Fruit fly (Drosophila melanogaster) whole organism, embryonic: Measurements from ENCODE around the gene pck.
A peak's percentile ranks its signal among the peaks of the same experiment; 100 is the strongest.

Experiments used
- B-H1 ChIP-seq: fragments of 200-800 bp; sonication (Bioruptor generic); IDR thresholded peaks from 3 replicates; pipeline ENCODE4 v1.3.6; 2022; ENCODE audit warnings: missing biosample characterization, missing genetic modification characterization
- Bgb ChIP-seq: fragments of 200-800 bp; sonication (Bioruptor generic); IDR thresholded peaks from 2 replicates; pipeline ENCODE4 v1.3.6; 2022; ENCODE audit warnings: missing biosample characterization, missing genetic modification characterization; ENCODE audit not compliant: partially characterized antibody
- CG10366 ChIP-seq: fragments of 200-800 bp; sonication (Bioruptor generic); IDR thresholded peaks from 2 replicates; pipeline ENCODE4 v1.3.6; 2022; ENCODE audit warnings: missing biosample characterization, missing genetic modification characterization
- CG10565 ChIP-seq: fragments of 200-800 bp; sonication (Bioruptor generic); optimal IDR thresholded peaks from 3 replicates; lab custom pipeline; 2016; ENCODE audit warnings: missing biosample characterization, mild to moderate bottlenecking, missing genetic modification characterization
- CG11093 ChIP-seq: fragments of 200-800 bp; sonication (Bioruptor generic); IDR thresholded peaks from 3 replicates; pipeline ENCODE4 v1.3.6; 2022; ENCODE audit warnings: missing biosample characterization, missing genetic modification characterization
- CG11504 ChIP-seq: fragments of 200-800 bp; sonication (Bioruptor generic); optimal IDR thresholded peaks from 3 replicates; lab custom pipeline; 2019; ENCODE audit warnings: missing biosample characterization, mild to moderate bottlenecking, missing genetic modification characterization, moderate library complexity
- CG11695 ChIP-seq: fragments of 200-800 bp; sonication (Bioruptor generic); IDR thresholded peaks from 3 replicates; pipeline ENCODE4 v1.3.6; 2022; ENCODE audit warnings: missing biosample characterization, missing genetic modification characterization
- CG14860 ChIP-seq: fragments of 200-800 bp; sonication (Bioruptor generic); IDR thresholded peaks from 3 replicates; pipeline ENCODE4 v1.3.6; 2022; ENCODE audit warnings: missing biosample characterization, missing genetic modification characterization; ENCODE audit not compliant: partially characterized antibody
- CG15514 ChIP-seq: fragments of 200-800 bp; sonication (Bioruptor generic); optimal IDR thresholded peaks from 3 replicates; lab custom pipeline; 2017; ENCODE audit warnings: missing biosample characterization, missing genetic modification characterization, mild to moderate bottlenecking, moderate library complexity, missing genetic modification reagents
- CG15696 ChIP-seq: fragments of 200-800 bp; sonication (Bioruptor generic); optimal IDR thresholded peaks from 2 replicates; lab custom pipeline; 2019; ENCODE audit warnings: missing biosample characterization, mild to moderate bottlenecking, missing genetic modification characterization, moderate library complexity
- CG17829 ChIP-seq: fragments of 200-800 bp; optimal IDR thresholded peaks from 2 replicates; lab custom pipeline; 2019; ENCODE audit warnings: missing biosample characterization, mild to moderate bottlenecking, missing genetic modification characterization, moderate library complexity
- CG1832 ChIP-seq: fragments of 200-800 bp; sonication (Bioruptor generic); optimal IDR thresholded peaks from 2 replicates; lab custom pipeline; 2017; ENCODE audit warnings: missing biosample characterization, mild to moderate bottlenecking, missing genetic modification characterization, inconsistent platforms
- CG2129 ChIP-seq: fragments of 200-800 bp; sonication (Bioruptor generic); IDR thresholded peaks from 2 replicates; pipeline ENCODE4 v1.3.6; 2022; ENCODE audit warnings: missing biosample characterization, missing genetic modification characterization; ENCODE audit not compliant: partially characterized antibody
- CG2889 ChIP-seq: fragments of 200-800 bp; sonication (Bioruptor generic); IDR thresholded peaks from 3 replicates; pipeline ENCODE4 v1.3.6; 2022; ENCODE audit warnings: missing biosample characterization, missing genetic modification characterization
- CG3065 ChIP-seq: fragments of 200-800 bp; sonication (Bioruptor generic); optimal IDR thresholded peaks from 2 replicates; lab custom pipeline; 2016; ENCODE audit warnings: missing biosample characterization, missing genetic modification characterization
- CG33213 ChIP-seq: fragments of 200-800 bp; sonication (Bioruptor generic); optimal IDR thresholded peaks from 3 replicates; lab custom pipeline; 2016; ENCODE audit warnings: missing biosample characterization, missing genetic modification characterization
- CG4617 ChIP-seq: fragments of 200-800 bp; sonication (Bioruptor generic); optimal IDR thresholded peaks from 3 replicates; lab custom pipeline; 2016; ENCODE audit warnings: missing biosample characterization, missing genetic modification characterization, borderline replicate concordance
- CG4854 ChIP-seq: fragments of 200-800 bp; sonication (Bioruptor generic); optimal IDR thresholded peaks from 2 replicates; lab custom pipeline; 2016; ENCODE audit warnings: missing biosample characterization, missing genetic modification characterization, inconsistent platforms
- CG5180 ChIP-seq: fragments of 200-800 bp; sonication (Bioruptor generic); optimal IDR thresholded peaks from 3 replicates; lab custom pipeline; 2017; ENCODE audit warnings: missing biosample characterization, missing genetic modification characterization, mild to moderate bottlenecking, moderate library complexity, missing genetic modification reagents
- CG6791 ChIP-seq: fragments of 200-800 bp; sonication (Bioruptor generic); IDR thresholded peaks from 3 replicates; pipeline ENCODE4 v1.3.6; 2022; ENCODE audit warnings: missing biosample characterization, missing genetic modification characterization; ENCODE audit not compliant: partially characterized antibody
- CG6854 ChIP-seq: fragments of 200-800 bp; sonication (Bioruptor generic); optimal IDR thresholded peaks from 3 replicates; lab custom pipeline; 2017; ENCODE audit warnings: missing biosample characterization, mild to moderate bottlenecking, missing genetic modification characterization
- CG8924 ChIP-seq: fragments of 200-800 bp; optimal IDR thresholded peaks from 3 replicates; lab custom pipeline; 2019; ENCODE audit warnings: missing biosample characterization, mild to moderate bottlenecking, missing genetic modification characterization, moderate library complexity
- Camta ChIP-seq: fragments of 200-800 bp; sonication (Bioruptor generic); optimal IDR thresholded peaks from 2 replicates; lab custom pipeline; 2016; ENCODE audit warnings: missing biosample characterization, missing genetic modification characterization
- D ChIP-seq, 2 experiments: fragments of 200-800 bp in 1 of 2; fragments of >200 bp in 1 of 2; sonication (Bioruptor generic) in 1 of 2; optimal IDR thresholded peaks; 2 replicates in 1 of 2; 3 replicates in 1 of 2; lab custom pipeline; 2017; ENCODE audit warnings: mild to moderate bottlenecking in 1 of 2, missing biosample characterization in 1 of 2, missing genetic modification characterization in 1 of 2, missing genetic modification reagents in 1 of 2
- HHEX ChIP-seq: fragments of 200-800 bp; sonication (Bioruptor generic); optimal IDR thresholded peaks from 3 replicates; lab custom pipeline; 2017; ENCODE audit warnings: missing biosample characterization, mild to moderate bottlenecking, missing genetic modification characterization, missing genetic modification reagents
- HLH3B ChIP-seq: fragments of 200-800 bp; sonication (Bioruptor generic); IDR thresholded peaks from 2 replicates; pipeline ENCODE4 v1.3.6; 2022; ENCODE audit warnings: missing biosample characterization, missing genetic modification characterization
- Kr ChIP-seq: fragments of 200-800 bp; sonication (Bioruptor generic); optimal IDR thresholded peaks from 2 replicates; lab custom pipeline; 2017; ENCODE audit warnings: missing biosample characterization, mild to moderate bottlenecking, missing genetic modification characterization
- MESR4 ChIP-seq: fragments of 200-800 bp; sonication (Bioruptor generic); optimal IDR thresholded peaks from 2 replicates; lab custom pipeline; 2018; ENCODE audit warnings: missing biosample characterization, mild to moderate bottlenecking, missing genetic modification characterization, moderate library complexity
- NC2β ChIP-seq: fragments of 200-800 bp; sonication (Bioruptor generic); optimal IDR thresholded peaks from 2 replicates; lab custom pipeline; 2016; ENCODE audit warnings: missing biosample characterization, missing genetic modification characterization
- NK7.1 ChIP-seq: fragments of 200-800 bp; sonication (Bioruptor generic); optimal IDR thresholded peaks from 3 replicates; lab custom pipeline; 2016; ENCODE audit warnings: missing biosample characterization, missing genetic modification characterization
- NfI ChIP-seq: fragments of 200-800 bp; sonication (Bioruptor generic); optimal IDR thresholded peaks from 3 replicates; lab custom pipeline; 2018; ENCODE audit warnings: missing biosample characterization, mild to moderate bottlenecking, missing genetic modification characterization, moderate library complexity
- Optix ChIP-seq: fragments of 200-800 bp; sonication (Bioruptor generic); IDR thresholded peaks from 3 replicates; pipeline ENCODE4 v1.3.6; 2022; ENCODE audit warnings: missing biosample characterization, missing genetic modification characterization
- Sry-β ChIP-seq: fragments of 200-800 bp; sonication (Bioruptor generic); optimal IDR thresholded peaks from 2 replicates; lab custom pipeline; 2018; ENCODE audit warnings: missing biosample characterization, mild to moderate bottlenecking, missing genetic modification characterization, moderate library complexity
- Trl ChIP-seq, 3 experiments: fragments of >200 bp in 2 of 3; fragments of 200-800 bp in 1 of 3; sonication (Bioruptor generic) in 1 of 3; optimal IDR thresholded peaks; 2 replicates in 1 of 3; 3 replicates in 2 of 3; lab custom pipeline; 2016 to 2017; ENCODE audit warnings: missing biosample characterization in 1 of 3, missing genetic modification characterization in 1 of 3
- abd-A ChIP-seq: fragments of 200-800 bp; sonication (Bioruptor generic); optimal IDR thresholded peaks from 3 replicates; lab custom pipeline; 2019; ENCODE audit warnings: missing biosample characterization, mild to moderate bottlenecking, missing genetic modification characterization, moderate library complexity
- ase ChIP-seq: fragments of 200-800 bp; sonication (Bioruptor generic); IDR thresholded peaks from 3 replicates; pipeline ENCODE4 v1.3.6; 2022; ENCODE audit warnings: missing biosample characterization, missing genetic modification characterization
- chinmo ChIP-seq: fragments of 200-800 bp; sonication (Bioruptor generic); IDR thresholded peaks from 4 replicates; pipeline ENCODE4 v1.3.6; 2022; ENCODE audit warnings: missing biosample characterization, missing genetic modification characterization; ENCODE audit not compliant: partially characterized antibody
- dati ChIP-seq: fragments of 200-800 bp; sonication (Bioruptor generic); IDR thresholded peaks from 2 replicates; pipeline ENCODE4 v1.3.6; 2022; ENCODE audit warnings: missing biosample characterization, missing genetic modification characterization
- esg ChIP-seq: fragments of 200-800 bp; sonication (Bioruptor generic); conservative IDR thresholded peaks from 2 replicates; pipeline ENCODE4 v1.3.6; 2022; ENCODE audit warnings: missing biosample characterization, missing genetic modification characterization
- fru ChIP-seq: fragments of >200 bp; optimal IDR thresholded peaks from 2 replicates; lab custom pipeline; 2017
- gro ChIP-seq: fragments of 200-800 bp; sonication (Bioruptor generic); optimal IDR thresholded peaks from 2 replicates; lab custom pipeline; 2016; ENCODE audit warnings: missing biosample characterization, missing genetic modification characterization
- her ChIP-seq: fragments of 200-800 bp; sonication (Bioruptor generic); optimal IDR thresholded peaks from 2 replicates; lab custom pipeline; 2016; ENCODE audit warnings: missing biosample characterization, missing genetic modification characterization
- insv ChIP-seq, 2 experiments: fragments of 200-800 bp; sonication (Bioruptor generic); optimal IDR thresholded peaks; 3 replicates each; lab custom pipeline; 2016 to 2018; ENCODE audit warnings: missing biosample characterization in 2 of 2, missing genetic modification characterization in 2 of 2
- lmd ChIP-seq: fragments of 200-800 bp; sonication (Bioruptor generic); IDR thresholded peaks from 2 replicates; pipeline ENCODE4 v1.3.6; 2022; ENCODE audit warnings: missing biosample characterization, missing genetic modification characterization
- peb ChIP-seq: fragments of 200-800 bp; sonication (Bioruptor generic); IDR thresholded peaks from 2 replicates; pipeline ENCODE4 v1.3.6; 2022; ENCODE audit warnings: missing biosample characterization, missing genetic modification characterization
- pzg ChIP-seq: fragments of 200-800 bp; sonication (Bioruptor generic); optimal IDR thresholded peaks from 3 replicates; lab custom pipeline; 2018; ENCODE audit warnings: missing biosample characterization, mild to moderate bottlenecking, missing genetic modification characterization, moderate library complexity
- seq ChIP-seq: fragments of 200-800 bp; sonication (Bioruptor generic); IDR thresholded peaks from 2 replicates; pipeline ENCODE4 v1.3.6; 2022; ENCODE audit warnings: missing biosample characterization, missing genetic modification characterization

pck gene

DNA sequence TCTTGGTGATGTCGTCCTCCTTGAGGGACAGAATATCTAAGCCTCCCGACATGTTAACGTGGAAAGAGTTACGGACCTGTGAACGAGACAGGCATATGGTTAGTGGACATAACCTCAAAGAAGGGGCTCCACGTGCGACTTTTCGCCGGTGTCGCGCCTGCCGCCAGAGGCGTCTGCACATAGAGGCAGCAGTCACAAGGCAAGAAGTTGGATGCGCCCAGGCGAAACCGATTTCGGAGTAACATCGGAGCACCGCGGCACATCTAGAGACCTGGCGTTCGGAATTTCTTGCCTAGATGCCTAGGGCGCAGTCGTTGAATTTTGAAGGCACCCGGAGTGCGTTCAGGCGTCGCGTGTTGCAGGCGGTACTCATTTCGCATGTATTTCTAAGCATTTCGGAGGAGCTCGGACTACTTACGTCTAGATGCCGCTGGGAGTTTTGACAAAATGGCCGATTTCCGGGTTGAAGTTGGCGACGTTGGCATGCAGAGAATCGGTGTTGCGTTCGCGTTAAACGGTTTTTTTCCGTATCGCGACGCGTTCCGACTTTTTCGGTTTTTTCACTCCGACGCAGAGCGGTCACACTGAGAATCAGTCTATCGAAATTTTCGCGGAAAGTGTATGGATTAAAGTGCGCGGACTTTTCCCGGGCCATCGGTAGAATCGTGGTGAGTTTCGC, 12.5 kb downstream of the pck start, which contains the start of the genes sta and inc (continued):
- no peak for TF ChIP-seq esg (GFP tag; lab: Robert Waterston, UW)
- TF ChIP-seq CG8924: peak; percentile 53
- TF ChIP-seq fru (lab: Kevin White, UChicago): no peak
- TF ChIP-seq CG33213 (GFP tag; lab: Kevin White, UChicago): peak; percentile 88
- TF ChIP-seq Optix (GFP tag; lab: Robert Waterston, UW): 0 out of 3 replicates have a peak, but pooled peaks have one; percentile 41
- no peak for TF ChIP-seq Trl (optimal IDR thresholded peaks at IDR 0.05; lab: Kevin White, UChicago)
- peak; percentile 63 for TF ChIP-seq Trl (GFP tag; optimal IDR thresholded peaks at IDR 0.05; lab: Kevin White, UChicago)
- TF ChIP-seq CG11504: peak; percentile 57
- TF ChIP-seq NC2β: peak; percentile 91
- TF ChIP-seq D (optimal IDR thresholded peaks at IDR 0.05; lab: Kevin White, UChicago): no peak
- peak; percentile 46 for TF ChIP-seq D (GFP tag; optimal IDR thresholded peaks at IDR 0.05; lab: Kevin White, UChicago)
- TF ChIP-seq Camta (GFP tag; lab: Kevin White, UChicago): peak; percentile 28
- peak; percentile 61; the same call in 2 of the 3 replicates for TF ChIP-seq CG6791
- peak; percentile 64 for TF ChIP-seq Bgb (GFP tag; lab: Robert Waterston, UW)
- no peak; the same call in 1 of the 2 replicates for TF ChIP-seq CG10366 (GFP tag; lab: Robert Waterston, UW)
- peak; percentile 41; the same call in 1 of the 2 replicates for TF ChIP-seq seq (GFP tag; lab: Robert Waterston, UW)
- no peak for TF ChIP-seq CG1832 (GFP tag; lab: Kevin White, UChicago)
- peak; percentile 32; the same call in 1 of the 2 replicates for TF ChIP-seq lmd (GFP tag; lab: Robert Waterston, UW)
- TF ChIP-seq CG2889 (GFP tag; lab: Robert Waterston, UW): no peak
- TF ChIP-seq her (GFP tag; lab: Kevin White, UChicago): peak; percentile 83
- no peak for TF ChIP-seq CG10565 (GFP tag; lab: Kevin White, UChicago)
- TF ChIP-seq CG5180: peak; percentile 50
- peak; percentile 55 for TF ChIP-seq abd-A (tag; lab: Kevin White, UChicago)
- peak; percentile 96 for TF ChIP-seq MESR4 (GFP tag; lab: Kevin White, UChicago)
- TF ChIP-seq pzg (GFP tag; lab: Kevin White, UChicago): peak; percentile 98
- TF ChIP-seq peb (GFP tag; lab: Robert Waterston, UW): no peak
- TF ChIP-seq CG14860 (GFP tag; lab: Robert Waterston, UW): no peak
- TF ChIP-seq NfI (GFP tag; lab: Kevin White, UChicago): peak; percentile 75
- peak; percentile 11 for TF ChIP-seq Sry-β (GFP tag; lab: Kevin White, UChicago)
- no peak; the same call in 2 of the 3 replicates for TF ChIP-seq CG11695
- no peak for TF ChIP-seq ase (GFP tag; lab: Robert Waterston, UW)
- TF ChIP-seq HLH3B (GFP tag; lab: Robert Waterston, UW): peak; percentile 31; the same call in 1 of the 2 replicates
- TF ChIP-seq CG3065: no peak
- TF ChIP-seq CG2129 (GFP tag; lab: Robert Waterston, UW): no peak
- TF ChIP-seq Kr (GFP tag; lab: Kevin White, UChicago): no peak
- TF ChIP-seq CG4854: no peak
- TF ChIP-seq CG4617 (GFP tag; lab: Kevin White, UChicago): peak; percentile 49
- peak; percentile 99 for TF ChIP-seq CG17829
- TF ChIP-seq CG6854: peak; percentile 75
- TF ChIP-seq HHEX (GFP tag; lab: Kevin White, UChicago): peak; percentile 87
- no peak for TF ChIP-seq gro
- TF ChIP-seq CG15514 (GFP tag; lab: Kevin White, UChicago): peak; percentile 89
- TF ChIP-seq dati (GFP tag; lab: Robert Waterston, UW): no peak
- no peak for TF ChIP-seq CG11093 (GFP tag; lab: Robert Waterston, UW)
- TF ChIP-seq CG15696 (tag; lab: Kevin White, UChicago): no peak
- peak; percentile 69; the same call in 2 of the 4 replicates for TF ChIP-seq chinmo (GFP tag; lab: Robert Waterston, UW)
- TF ChIP-seq B-H1: no peak; the same call in 2 of the 3 replicates
- TF ChIP-seq insv (GFP tag; optimal IDR thresholded peaks at IDR 0.05; lab: Kevin White, UChicago): peak in 1 of 2 experiments; percentile 59
- no peak for TF ChIP-seq NK7.1 (GFP tag; lab: Kevin White, UChicago)
